Worm (Caenorhabditis elegans): ENCODE results near the gene fbxa-61.

fbxa-61 gene

DNA sequence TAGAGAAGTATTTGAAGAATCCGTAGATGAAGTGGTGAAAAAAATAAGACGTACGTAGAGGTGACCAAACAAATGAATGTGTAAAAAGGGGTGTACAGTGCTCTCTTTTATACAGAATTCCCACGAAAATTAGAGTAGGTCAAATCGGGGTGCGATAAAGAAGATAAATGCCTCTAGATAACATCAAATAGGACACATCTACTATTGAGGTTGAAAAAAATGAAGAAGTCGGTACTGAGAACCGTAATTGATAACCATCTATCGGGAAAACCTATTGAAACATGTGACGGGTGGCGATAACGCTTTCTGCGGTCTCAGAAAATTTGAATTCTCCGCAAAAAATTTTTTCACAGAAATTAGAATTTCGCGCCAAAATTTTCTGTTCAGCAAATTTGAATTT lies at the start of gene fbxa-61:
fbxa-61 (plus strand) TSS at position 345 of the 400 bp plus-strand sequence.
- TF ChIP-seq F13H6.1 (tag; optimal IDR thresholded peaks at IDR 0.05) (no peak), sma-9 (GFP tag; optimal IDR thresholded peaks at IDR 0.05) (peak; percentile 29), sma-9 (tag; optimal IDR thresholded peaks at IDR 0.05) (no peak)

DNA sequence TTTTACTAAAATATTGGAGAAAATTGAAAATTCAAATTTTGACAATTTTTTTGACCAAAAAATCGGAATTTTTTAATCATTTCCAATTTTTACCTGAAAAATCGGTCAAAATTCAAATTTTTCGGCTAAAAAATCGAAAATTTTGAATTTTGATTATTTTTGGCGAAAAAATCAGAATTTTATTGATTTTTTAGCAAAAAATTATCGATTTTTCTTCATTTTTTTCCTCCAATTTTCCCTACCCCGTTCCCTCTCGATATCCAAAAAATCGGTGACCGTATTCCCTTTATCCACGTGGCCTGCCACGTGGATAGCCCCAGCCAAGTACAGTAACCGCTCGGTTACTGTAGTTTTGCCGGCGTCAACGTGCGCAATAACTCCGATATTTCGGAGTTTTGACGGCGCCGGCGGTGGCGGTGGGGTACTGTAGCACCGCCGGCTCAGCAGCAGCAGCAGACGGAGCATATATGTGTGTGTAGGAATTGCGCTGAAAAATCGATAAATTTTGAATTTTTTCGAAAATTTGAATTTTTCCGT lies 45.5 kb upstream of the fbxa-61 start, which contains the start of gene Y119D3B.14:
Y119D3B.14 (minus strand) TSS at position 487 of the 537 bp plus-strand sequence.
- TF ChIP-seq ztf-1 (GFP tag; conservative IDR thresholded peaks at IDR 0.05) (no peak), elt-1 (tag; optimal IDR thresholded peaks at IDR 0.05) (no peak), nhr-21 (tag; optimal IDR thresholded peaks at IDR 0.05) (no peak), ZK546.5 (tag; optimal IDR thresholded peaks at IDR 0.05) (no peak), blmp-1 (tag; optimal IDR thresholded peaks at IDR 0.05; ENCODE audit: insufficient read depth) (no peak), dmd-4 (tag; optimal IDR thresholded peaks at IDR 0.05) (no peak), F13H6.1 (tag; optimal IDR thresholded peaks at IDR 0.05) (no peak), lin-13 (GFP tag; optimal IDR thresholded peaks at IDR 0.05) (no peak), nhr-6 (tag; optimal IDR thresholded peaks at IDR 0.05) (no peak)

DNA sequence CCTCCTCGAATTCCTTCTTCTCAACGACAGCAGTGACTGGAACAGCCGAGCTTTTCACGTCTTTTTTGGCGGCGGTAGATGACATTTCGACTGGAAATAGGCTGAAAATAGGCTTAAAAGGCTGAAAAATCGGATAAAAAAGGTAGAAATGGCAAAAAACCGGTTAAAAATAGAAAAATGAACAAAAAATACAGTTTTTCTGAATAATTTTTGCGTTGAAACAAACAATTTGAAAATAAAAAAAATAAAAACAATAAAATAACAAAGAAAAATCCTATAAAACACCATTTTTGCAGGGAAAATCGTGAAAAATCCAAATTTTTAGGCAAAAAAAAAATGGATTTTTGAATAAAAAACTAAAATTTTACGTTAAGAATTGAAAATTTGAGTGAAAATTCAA lies 42.7 kb upstream of the fbxa-61 start, which contains the start of gene dss-1:
dss-1 (minus strand) TSS at position 101 of the 400 bp plus-strand sequence.
- TF ChIP-seq peb-1 (tag; optimal IDR thresholded peaks at IDR 0.05) = no peak
- no peak for TF ChIP-seq mab-5 (tag; optimal IDR thresholded peaks at IDR 0.05)
- no peak for TF ChIP-seq nhr-23 (tag; optimal IDR thresholded peaks at IDR 0.05)
- no peak for TF ChIP-seq mbf-1 (tag; optimal IDR thresholded peaks at IDR 0.05)
- no peak for TF ChIP-seq nhr-10 (tag; optimal IDR thresholded peaks at IDR 0.05)
- TF ChIP-seq F13H6.1 (tag; optimal IDR thresholded peaks at IDR 0.05) = no peak
- TF ChIP-seq ZK546.5 (tag; optimal IDR thresholded peaks at IDR 0.05) = no peak
- no peak for TF ChIP-seq unc-62 (GFP tag; optimal IDR thresholded peaks at IDR 0.05)
- no peak for TF ChIP-seq nhr-237 (tag; optimal IDR thresholded peaks at IDR 0.05)
- TF ChIP-seq ztf-1 (GFP tag; conservative IDR thresholded peaks at IDR 0.05) = no peak
- no peak for TF ChIP-seq crh-2 (tag; optimal IDR thresholded peaks at IDR 0.05)
- no peak for TF ChIP-seq sem-4 (tag; optimal IDR thresholded peaks at IDR 0.05)
- TF ChIP-seq ceh-82 (tag; optimal IDR thresholded peaks at IDR 0.05) = no peak
- no peak for TF ChIP-seq ceh-16 (tag; optimal IDR thresholded peaks at IDR 0.05)

DNA sequence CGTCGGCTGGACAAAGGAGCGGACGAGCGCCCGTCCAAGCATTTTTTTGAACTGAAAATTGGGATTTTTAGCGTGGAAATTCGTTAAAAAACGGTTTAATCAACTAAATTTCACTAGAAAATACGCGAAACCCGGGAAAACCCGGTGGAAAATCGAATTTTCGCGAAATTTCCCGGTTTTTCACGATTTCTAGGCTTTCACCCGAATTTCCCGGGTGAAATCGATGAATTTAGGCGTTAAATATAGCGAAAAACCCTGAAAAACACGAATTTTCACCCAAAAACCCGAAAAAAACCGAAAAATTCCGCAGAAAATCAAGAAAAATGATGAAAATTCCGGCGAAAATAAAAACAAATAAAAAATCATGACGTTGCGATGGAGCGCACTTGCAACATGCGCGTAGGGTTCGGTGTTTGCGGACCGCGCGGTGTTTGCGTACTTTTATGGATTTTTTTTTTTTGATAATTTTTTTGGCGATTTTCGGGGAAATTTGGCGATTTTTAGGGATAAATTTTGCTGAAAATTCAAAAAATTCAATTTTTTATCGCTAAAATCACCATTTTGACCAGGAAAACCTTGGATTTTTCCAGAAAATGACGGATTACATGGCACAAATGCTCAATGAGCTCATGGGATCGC lies 36.8 kb upstream of the fbxa-61 start, which contains the start of the genes mrpl-45 and Y119D3B.12:
mrpl-45 (minus strand) TSS at position 51 of the 639 bp plus-strand sequence.
Y119D3B.12 (plus strand) TSS at position 589 of the 639 bp plus-strand sequence.
- TF ChIP-seq egl-27 (tag; optimal IDR thresholded peaks at IDR 0.05) = no peak
- no peak for TF ChIP-seq nhr-11 (tag; optimal IDR thresholded peaks at IDR 0.05)
- TF ChIP-seq nhr-23 (tag; optimal IDR thresholded peaks at IDR 0.05) = no peak
- no peak for TF ChIP-seq unc-62 (GFP tag; optimal IDR thresholded peaks at IDR 0.05)
- no peak for TF ChIP-seq dmd-4 (tag; optimal IDR thresholded peaks at IDR 0.05)
- TF ChIP-seq unc-55 (GFP tag; optimal IDR thresholded peaks at IDR 0.05) = peak; percentile 95
- no peak for TF ChIP-seq mbf-1 (tag; optimal IDR thresholded peaks at IDR 0.05)
- no peak for TF ChIP-seq sma-9 (GFP tag; optimal IDR thresholded peaks at IDR 0.05)
- TF ChIP-seq sma-9 (tag; optimal IDR thresholded peaks at IDR 0.05) = no peak
- no peak for TF ChIP-seq nhr-12 (tag; optimal IDR thresholded peaks at IDR 0.05)
- TF ChIP-seq elt-1 (tag; optimal IDR thresholded peaks at IDR 0.05) = no peak
- no peak for TF ChIP-seq snpc-4 (tag; optimal IDR thresholded peaks at IDR 0.05)
- no peak for TF ChIP-seq nhr-237 (tag; optimal IDR thresholded peaks at IDR 0.05)
- no peak for TF ChIP-seq Y55F3AM.14 (GFP tag; optimal IDR thresholded peaks at IDR 0.05)
- peak; percentile 24 for TF ChIP-seq R02D3.7 (tag; optimal IDR thresholded peaks at IDR 0.05)
- TF ChIP-seq nhr-25 (tag; optimal IDR thresholded peaks at IDR 0.05) = peak; percentile 71
- no peak for TF ChIP-seq ceh-16 (tag; optimal IDR thresholded peaks at IDR 0.05)
- TF ChIP-seq fos-1 (tag; optimal IDR thresholded peaks at IDR 0.05) = peak; percentile 31
- peak; percentile 70 for TF ChIP-seq sma-3 (GFP tag; optimal IDR thresholded peaks at IDR 0.05)
- TF ChIP-seq unc-39 (tag; optimal IDR thresholded peaks at IDR 0.05) = no peak
- peak; percentile 83 for TF ChIP-seq C34F6.9 (tag; optimal IDR thresholded peaks at IDR 0.05)
- no peak for TF ChIP-seq ztf-11 (tag; optimal IDR thresholded peaks at IDR 0.05)
- no peak for TF ChIP-seq nhr-10 (tag; optimal IDR thresholded peaks at IDR 0.05)
- TF ChIP-seq ZK546.5 (tag; optimal IDR thresholded peaks at IDR 0.05) = no peak
- TF ChIP-seq ztf-4 (tag; optimal IDR thresholded peaks at IDR 0.05) = peak; percentile 30
- no peak for TF ChIP-seq ama-1 (optimal IDR thresholded peaks at IDR 0.05)
- TF ChIP-seq lin-11 (tag; optimal IDR thresholded peaks at IDR 0.05) = peak; percentile 78
- peak; percentile 26 for TF ChIP-seq sem-4 (tag; optimal IDR thresholded peaks at IDR 0.05)
- peak; percentile 91 for TF ChIP-seq lin-13 (GFP tag; optimal IDR thresholded peaks at IDR 0.05)
- TF ChIP-seq mdl-1 (tag; optimal IDR thresholded peaks at IDR 0.05) = no peak
- TF ChIP-seq nhr-6 (tag; optimal IDR thresholded peaks at IDR 0.05) = no peak
- TF ChIP-seq mab-5 (tag; optimal IDR thresholded peaks at IDR 0.05) = peak; percentile 68
- peak; percentile 36 for TF ChIP-seq nhr-129 (tag; optimal IDR thresholded peaks at IDR 0.05)
- TF ChIP-seq crh-2 (tag; optimal IDR thresholded peaks at IDR 0.05) = peak; percentile 73
- TF ChIP-seq blmp-1 (tag; optimal IDR thresholded peaks at IDR 0.05; ENCODE audit: insufficient read depth) = no peak
- peak; percentile 2 for TF ChIP-seq zag-1 (tag; optimal IDR thresholded peaks at IDR 0.05)
- no peak for TF ChIP-seq alr-1 (tag; optimal IDR thresholded peaks at IDR 0.05)
- no peak for TF ChIP-seq ceh-82 (tag; optimal IDR thresholded peaks at IDR 0.05)
- TF ChIP-seq F13H6.1 (tag; optimal IDR thresholded peaks at IDR 0.05) = peak; percentile 74
- TF ChIP-seq lsy-2 (tag; optimal IDR thresholded peaks at IDR 0.05) = peak; percentile 84 to 91
